Fruit fly (Drosophila melanogaster) whole organism, embryonic: ENCODE data around the gene Ssl2.
A peak's percentile ranks its signal among the peaks of the same experiment; 100 is the strongest.

Source experiments
- Antp ChIP-seq: fragments of 200-800 bp; sonication (Bioruptor generic); optimal IDR thresholded peaks from 3 replicates; lab custom pipeline; 2016; ENCODE audit warnings: missing biosample characterization, missing genetic modification characterization
- Bgb ChIP-seq: fragments of 200-800 bp; sonication (Bioruptor generic); IDR thresholded peaks from 2 replicates; pipeline ENCODE4 v1.3.6; 2022; ENCODE audit warnings: missing biosample characterization, missing genetic modification characterization; ENCODE audit not compliant: partially characterized antibody
- CG10366 ChIP-seq: fragments of 200-800 bp; sonication (Bioruptor generic); IDR thresholded peaks from 2 replicates; pipeline ENCODE4 v1.3.6; 2022; ENCODE audit warnings: missing biosample characterization, missing genetic modification characterization
- CG12155 ChIP-seq: fragments of 200-800 bp; sonication (Bioruptor generic); optimal IDR thresholded peaks from 3 replicates; lab custom pipeline; 2016; ENCODE audit warnings: missing biosample characterization, missing genetic modification characterization
- CG12299 ChIP-seq: fragments of 200-800 bp; sonication (Bioruptor generic); optimal IDR thresholded peaks from 2 replicates; lab custom pipeline; 2018; ENCODE audit warnings: missing biosample characterization, mild to moderate bottlenecking, missing genetic modification characterization
- CG13624 ChIP-seq: fragments of 200-800 bp; sonication (Bioruptor generic); optimal IDR thresholded peaks from 2 replicates; lab custom pipeline; 2016; ENCODE audit warnings: missing biosample characterization, missing genetic modification characterization
- CG17568 ChIP-seq: fragments of 200-800 bp; sonication (Bioruptor generic); optimal IDR thresholded peaks from 2 replicates; lab custom pipeline; 2018; ENCODE audit warnings: missing biosample characterization, mild to moderate bottlenecking, missing genetic modification characterization, moderate library complexity
- CG18764 ChIP-seq: fragments of 200-800 bp; sonication (Bioruptor generic); optimal IDR thresholded peaks from 3 replicates; lab custom pipeline; 2016; ENCODE audit warnings: missing biosample characterization, missing genetic modification characterization
- CG2129 ChIP-seq: fragments of 200-800 bp; sonication (Bioruptor generic); IDR thresholded peaks from 2 replicates; pipeline ENCODE4 v1.3.6; 2022; ENCODE audit warnings: missing biosample characterization, missing genetic modification characterization; ENCODE audit not compliant: partially characterized antibody
- CG2199 ChIP-seq: fragments of 200-800 bp; sonication (Bioruptor generic); IDR thresholded peaks from 3 replicates; pipeline ENCODE4 v1.3.6; 2022; ENCODE audit warnings: missing biosample characterization, missing genetic modification characterization
- CG31441 ChIP-seq: fragments of 200-800 bp; sonication (Bioruptor generic); IDR thresholded peaks from 2 replicates; pipeline ENCODE4 v1.3.6; 2022; ENCODE audit warnings: missing biosample characterization, missing genetic modification characterization
- CG32772 ChIP-seq: fragments of 200-800 bp; sonication (Bioruptor generic); IDR thresholded peaks from 2 replicates; pipeline ENCODE4 v1.3.6; 2022; ENCODE audit warnings: missing biosample characterization, missing genetic modification characterization
- CG4328 ChIP-seq: fragments of 200-800 bp; sonication (Bioruptor generic); optimal IDR thresholded peaks from 3 replicates; lab custom pipeline; 2017; ENCODE audit warnings: missing biosample characterization, missing genetic modification reagents, missing genetic modification characterization
- CG6175 ChIP-seq: fragments of 200-800 bp; sonication (Bioruptor generic); IDR thresholded peaks from 3 replicates; pipeline ENCODE4 v1.3.6; 2022; ENCODE audit warnings: missing biosample characterization, missing genetic modification characterization
- CG6654 ChIP-seq: fragments of 200-800 bp; sonication (Bioruptor generic); optimal IDR thresholded peaks from 2 replicates; lab custom pipeline; 2017; ENCODE audit warnings: missing biosample characterization, mild to moderate bottlenecking, missing genetic modification characterization
- CG6689 ChIP-seq: fragments of 200-800 bp; sonication (Bioruptor generic); IDR thresholded peaks from 2 replicates; pipeline ENCODE4 v1.3.6; 2022; ENCODE audit warnings: missing biosample characterization, missing genetic modification characterization
- CG8478 ChIP-seq: fragments of >200 bp; optimal IDR thresholded peaks from 2 replicates; lab custom pipeline; 2018
- CG9817 ChIP-seq: fragments of 200-800 bp; sonication (Bioruptor generic); optimal IDR thresholded peaks from 2 replicates; lab custom pipeline; 2018; ENCODE audit warnings: missing biosample characterization, mild to moderate bottlenecking, missing genetic modification characterization, moderate library complexity
- CTCF ChIP-seq: fragments of 200-800 bp; sonication (Bioruptor generic); optimal IDR thresholded peaks from 2 replicates; lab custom pipeline; 2017; ENCODE audit warnings: missing biosample characterization, mild to moderate bottlenecking, missing genetic modification characterization, moderate library complexity
- Dek ChIP-seq: fragments of 200-800 bp; sonication (Bioruptor generic); optimal IDR thresholded peaks from 3 replicates; lab custom pipeline; 2019; ENCODE audit warnings: missing biosample characterization, mild to moderate bottlenecking, missing genetic modification characterization, moderate library complexity
- GATAe ChIP-seq: fragments of 200-800 bp; sonication (Bioruptor generic); conservative IDR thresholded peaks from 2 replicates; pipeline ENCODE4 v1.3.6; 2022; ENCODE audit warnings: missing biosample characterization, missing genetic modification characterization
- Gsc ChIP-seq: fragments of 200-800 bp; sonication (Bioruptor generic); IDR thresholded peaks from 2 replicates; pipeline ENCODE4 v1.3.6; 2022; ENCODE audit warnings: missing biosample characterization, missing genetic modification characterization
- Hr51 ChIP-seq, 2 experiments: fragments of 200-800 bp; sonication (Bioruptor generic); optimal IDR thresholded peaks; 2 replicates in 1 of 2; 3 replicates in 1 of 2; lab custom pipeline; 2016 to 2018; ENCODE audit warnings: missing biosample characterization in 2 of 2, missing genetic modification characterization in 2 of 2, mild to moderate bottlenecking in 1 of 2, moderate library complexity in 1 of 2
- Meics ChIP-seq: fragments of 200-800 bp; sonication (Bioruptor generic); optimal IDR thresholded peaks from 2 replicates; lab custom pipeline; 2017; ENCODE audit warnings: missing biosample characterization, mild to moderate bottlenecking, missing genetic modification characterization
- Nf-YB ChIP-seq: fragments of 200-800 bp; sonication (Bioruptor generic); optimal IDR thresholded peaks from 3 replicates; lab custom pipeline; 2019; ENCODE audit warnings: missing biosample characterization, mild to moderate bottlenecking, missing genetic modification characterization, moderate library complexity
- Ptx1 ChIP-seq: fragments of 200-800 bp; sonication (Bioruptor generic); IDR thresholded peaks from 2 replicates; pipeline ENCODE4 v1.3.6; 2022; ENCODE audit warnings: missing biosample characterization, missing genetic modification characterization
- Rfx ChIP-seq: fragments of 200-800 bp; sonication (Bioruptor generic); IDR thresholded peaks from 2 replicates; pipeline ENCODE4 v1.3.6; 2022; ENCODE audit warnings: missing biosample characterization, missing genetic modification characterization
- Rx ChIP-seq: fragments of 200-800 bp; sonication (Bioruptor generic); IDR thresholded peaks from 2 replicates; pipeline ENCODE4 v1.3.6; 2022; ENCODE audit warnings: missing biosample characterization, missing genetic modification characterization
- bsh ChIP-seq, 2 experiments: fragments of 200-800 bp; sonication (Bioruptor generic); optimal IDR thresholded peaks; 2 replicates each; lab custom pipeline; 2017 to 2018; ENCODE audit warnings: mild to moderate bottlenecking in 2 of 2, missing biosample characterization in 2 of 2, missing genetic modification characterization in 2 of 2, moderate library complexity in 1 of 2
- chm ChIP-seq: fragments of 200-800 bp; sonication (Bioruptor generic); IDR thresholded peaks from 2 replicates; pipeline ENCODE4 v1.3.6; 2022; ENCODE audit warnings: missing biosample characterization, missing genetic modification characterization
- chn ChIP-seq: fragments of 200-800 bp; sonication (Bioruptor generic); optimal IDR thresholded peaks from 2 replicates; lab custom pipeline; 2016; ENCODE audit warnings: missing biosample characterization, missing genetic modification characterization
- ci ChIP-seq: fragments of 200-800 bp; sonication (Bioruptor generic); IDR thresholded peaks from 3 replicates; pipeline ENCODE4 v1.3.6; 2022; ENCODE audit warnings: missing biosample characterization, missing genetic modification characterization
- grau ChIP-seq: fragments of 200-800 bp; optimal IDR thresholded peaks from 3 replicates; lab custom pipeline; 2019; ENCODE audit warnings: missing biosample characterization, mild to moderate bottlenecking, missing genetic modification characterization, moderate library complexity
- her ChIP-seq: fragments of 200-800 bp; sonication (Bioruptor generic); optimal IDR thresholded peaks from 2 replicates; lab custom pipeline; 2016; ENCODE audit warnings: missing biosample characterization, missing genetic modification characterization
- hkb ChIP-seq, 2 experiments: fragments of 200-800 bp in 1 of 2; fragments of >200 bp in 1 of 2; sonication (Bioruptor generic) in 1 of 2; IDR thresholded peaks in 1 of 2; optimal IDR thresholded peaks in 1 of 2; 2 replicates each; pipeline versions ENCODE4 v1.3.6 to Lab custom; 2017 to 2022; ENCODE audit warnings: missing biosample characterization in 1 of 2, missing genetic modification characterization in 1 of 2
- insv ChIP-seq, 2 experiments: fragments of 200-800 bp; sonication (Bioruptor generic); optimal IDR thresholded peaks; 3 replicates each; lab custom pipeline; 2016 to 2018; ENCODE audit warnings: missing biosample characterization in 2 of 2, missing genetic modification characterization in 2 of 2
- lmd ChIP-seq: fragments of 200-800 bp; sonication (Bioruptor generic); IDR thresholded peaks from 2 replicates; pipeline ENCODE4 v1.3.6; 2022; ENCODE audit warnings: missing biosample characterization, missing genetic modification characterization
- lov ChIP-seq, 2 experiments: fragments of 200-800 bp in 1 of 2; fragments of >200 bp in 1 of 2; sonication (Bioruptor generic) in 1 of 2; IDR thresholded peaks in 1 of 2; optimal IDR thresholded peaks in 1 of 2; 2 replicates in 1 of 2; 3 replicates in 1 of 2; pipeline versions ENCODE4 v1.3.6 to Lab custom; 2017 to 2022; ENCODE audit warnings: missing biosample characterization in 1 of 2, missing genetic modification characterization in 1 of 2
- luna ChIP-seq: fragments of 200-800 bp; sonication (Bioruptor generic); optimal IDR thresholded peaks from 2 replicates; lab custom pipeline; 2016; ENCODE audit warnings: missing biosample characterization, missing genetic modification characterization
- nerfin-2 ChIP-seq: fragments of 200-800 bp; sonication (Bioruptor generic); IDR thresholded peaks from 2 replicates; pipeline ENCODE4 v1.3.6; 2022; ENCODE audit warnings: missing biosample characterization, missing genetic modification characterization; ENCODE audit not compliant: partially characterized antibody
- oc ChIP-seq: fragments of 200-800 bp; sonication (Bioruptor generic); optimal IDR thresholded peaks from 2 replicates; lab custom pipeline; 2018; ENCODE audit warnings: missing biosample characterization, mild to moderate bottlenecking, missing genetic modification characterization, moderate library complexity
- onecut ChIP-seq: fragments of 200-800 bp; sonication (Bioruptor generic); IDR thresholded peaks from 2 replicates; pipeline ENCODE4 v1.3.6; 2022; ENCODE audit warnings: missing biosample characterization, missing genetic modification characterization
- pan ChIP-seq, 4 experiments: fragments of >200 bp in 3 of 4; fragments of 200-800 bp in 1 of 4; sonication (Bioruptor generic) in 1 of 4; optimal IDR thresholded peaks in 3 of 4; IDR thresholded peaks in 1 of 4; 2 replicates each; pipeline versions ENCODE4 v1.3.6 to Lab custom; 2017 to 2022; ENCODE audit warnings: missing biosample characterization in 2 of 4, missing genetic modification characterization in 2 of 4, mixed read lengths in 1 of 4
- schlank ChIP-seq: fragments of 200-800 bp; sonication (Bioruptor generic); optimal IDR thresholded peaks from 2 replicates; lab custom pipeline; 2018; ENCODE audit warnings: missing biosample characterization, mild to moderate bottlenecking, missing genetic modification characterization
- sens ChIP-seq: fragments of 200-800 bp; sonication (Bioruptor generic); peaks from one replicate; lab custom pipeline; 2016; ENCODE audit warnings: missing biosample characterization, missing genetic modification characterization
- slbo ChIP-seq: fragments of 200-800 bp; sonication (Bioruptor generic); IDR thresholded peaks from 2 replicates; pipeline ENCODE4 v1.3.6; 2022; ENCODE audit warnings: missing biosample characterization, missing genetic modification characterization
- sr ChIP-seq: fragments of 200-800 bp; sonication (Bioruptor generic); IDR thresholded peaks from 3 replicates; pipeline ENCODE4 v1.3.6; 2022; ENCODE audit warnings: missing biosample characterization, missing genetic modification characterization
- tx ChIP-seq: fragments of 200-800 bp; sonication (Bioruptor generic); optimal IDR thresholded peaks from 2 replicates; lab custom pipeline; 2016; ENCODE audit warnings: missing biosample characterization, missing genetic modification characterization

Gene Ssl2

dm6 chr3R:29038960-29039581, 6.6 kb upstream of the Ssl2 start, which contains the start of the genes Slu7 and Pkc98E (continued):
- TF ChIP-seq bsh (GFP tag; optimal IDR thresholded peaks at IDR 0.05; lab: Kevin White, UChicago) (peak in 1 of 2 experiments; percentile 39), CTCF (GFP tag; lab: Kevin White, UChicago) (no peak), schlank (tag; lab: Kevin White, UChicago) (peak; percentile 10), Dek (peak; percentile 26), Meics (GFP tag; lab: Kevin White, UChicago) (peak; percentile 21), chm (peak; percentile 22; the same call in 1 of the 2 replicates), CG9817 (tag; lab: Kevin White, UChicago) (peak; percentile 39), CG6175 (GFP tag; lab: Robert Waterston, UW) (0 out of 3 replicates have a peak, but pooled peaks have one; percentile 43), nerfin-2 (GFP tag; lab: Robert Waterston, UW) (peak; percentile 80), sr (GFP tag; lab: Robert Waterston, UW) (peak; percentile 33; the same call in 1 of the 3 replicates), Bgb (GFP tag; lab: Robert Waterston, UW) (peak; percentile 93), Ptx1 (GFP tag; lab: Robert Waterston, UW) (peak; percentile 57), CG8478 (peak; percentile 95), CG12155 (GFP tag; lab: Kevin White, UChicago) (peak; percentile 73), CG6654 (GFP tag; lab: Kevin White, UChicago) (no peak), Gsc (GFP tag; lab: Robert Waterston, UW) (no peak), CG6689 (GFP tag; lab: Robert Waterston, UW) (0 out of 2 replicates have a peak, but pooled peaks have one; percentile 7), GATAe (GFP tag; lab: Robert Waterston, UW) (no peak), ci (GFP tag; lab: Robert Waterston, UW) (peak; percentile 47; the same call in 1 of the 3 replicates), lmd (GFP tag; lab: Robert Waterston, UW) (peak; percentile 63; the same call in 1 of the 2 replicates), CG32772 (0 out of 2 replicates have a peak, but pooled peaks have one; percentile 11), Hr51 (GFP tag; optimal IDR thresholded peaks at IDR 0.05; lab: Kevin White, UChicago) (peak in 1 of 2 experiments; percentile 66), lov (optimal IDR thresholded peaks at IDR 0.05; lab: Kevin White, UChicago) (no peak), lov (GFP tag; IDR thresholded peaks at IDR 0.05; lab: Robert Waterston, UW) (0 out of 3 replicates have a peak, but pooled peaks have one; percentile 59), CG13624 (GFP tag; lab: Kevin White, UChicago) (peak; percentile 66), onecut (peak; percentile 85), insv (GFP tag; optimal IDR thresholded peaks at IDR 0.05; lab: Kevin White, UChicago) (peak; percentile 97 to 99), CG31441 (GFP tag; lab: Robert Waterston, UW) (peak; percentile 10; the same call in 1 of the 2 replicates), CG17568 (GFP tag; lab: Kevin White, UChicago) (no peak), CG2129 (GFP tag; lab: Robert Waterston, UW) (peak; percentile 62), chn (peak; percentile 74), CG4328 (peak; percentile 15), her (GFP tag; lab: Kevin White, UChicago) (peak; percentile 60), hkb (optimal IDR thresholded peaks at IDR 0.05; lab: Kevin White, UChicago) (no peak), hkb (GFP tag; IDR thresholded peaks at IDR 0.05; lab: Robert Waterston, UW) (no peak; the same call in 1 of the 2 replicates), oc (tag; lab: Kevin White, UChicago) (peak; percentile 32), CG18764 (GFP tag; lab: Kevin White, UChicago) (peak; percentile 19), slbo (peak; percentile 91), CG12299 (peak; percentile 22), sens (GFP tag; lab: Kevin White, UChicago) (peak; percentile 79), Rx (no peak), tx (GFP tag; lab: Kevin White, UChicago) (peak; percentile 53), Antp (GFP tag; lab: Kevin White, UChicago) (peak; percentile 79), CG2199 (GFP tag; lab: Robert Waterston, UW) (0 out of 3 replicates have a peak, but pooled peaks have one; percentile 52), Rfx (GFP tag; lab: Robert Waterston, UW) (peak; percentile 89), pan (optimal IDR thresholded peaks at IDR 0.05; lab: Kevin White, UChicago) (no peak), pan (GFP tag; optimal IDR thresholded peaks at IDR 0.05 in 1 of 2, IDR thresholded peaks at IDR 0.05 in 1 of 2) (no peak), luna (GFP tag; lab: Kevin White, UChicago) (peak; percentile 60), grau (tag; lab: Kevin White, UChicago) (peak; percentile 47), CG10366 (GFP tag; lab: Robert Waterston, UW) (peak; percentile 46), Nf-YB (GFP tag; lab: Kevin White, UChicago) (no peak)
